Fruit fly (Drosophila melanogaster): ENCODE results near the gene Tim9b.

The Tim9b gene

dm6 chrX:19638328-19638940, 20.1 kb upstream of the Tim9b start, which contains the start of gene Rcd-1:
Rcd-1 (plus strand) TSS chrX:19638767.
- TF ChIP-seq fd96Ca (GFP tag; IDR thresholded peaks at IDR 0.05) (no peak), Pif1B (GFP tag; optimal IDR thresholded peaks at IDR 0.05) (no peak), CG9948 (tag; optimal IDR thresholded peaks at IDR 0.05) (no peak), Snoo (tag; optimal IDR thresholded peaks at IDR 0.05) (no peak), CG14655 (GFP tag; optimal IDR thresholded peaks at IDR 0.05) (no peak), D1 (tag; optimal IDR thresholded peaks at IDR 0.05) (no peak), Pif1A (GFP tag; optimal IDR thresholded peaks at IDR 0.05) (no peak), CG8159 (tag; optimal IDR thresholded peaks at IDR 0.05) (no peak), CG17806 (tag; optimal IDR thresholded peaks at IDR 0.05) (no peak), EcR (GFP tag; optimal IDR thresholded peaks at IDR 0.05) (no peak), CG13204 (GFP tag; optimal IDR thresholded peaks at IDR 0.05) (no peak), Ets98B (GFP tag; IDR thresholded peaks at IDR 0.05) (no peak)

dm6 chrX:19637434-19638327, 19.3 kb upstream of the Tim9b start:
- TF ChIP-seq CG4496 (GFP tag; IDR thresholded peaks at IDR 0.05) (0 out of 3 replicates have a peak, but pooled peaks have one; percentile 24), CG32121 (GFP tag; IDR thresholded peaks at IDR 0.05) (peak; percentile 15; the same call in 1 of the 2 replicates), CG8159 (tag; optimal IDR thresholded peaks at IDR 0.05) (no peak)

dm6 chrX:19637002-19637420, 18.7 kb upstream of the Tim9b start:
- no peak for TF ChIP-seq CG9948 (tag; optimal IDR thresholded peaks at IDR 0.05)
- TF ChIP-seq CG34367 (tag; optimal IDR thresholded peaks at IDR 0.05): no peak
- TF ChIP-seq D1 (tag; optimal IDR thresholded peaks at IDR 0.05): no peak
- peak; percentile 67; the same call in 2 of the 3 replicates for TF ChIP-seq CG4496 (GFP tag; IDR thresholded peaks at IDR 0.05)
- TF ChIP-seq CG10348 (GFP tag; IDR thresholded peaks at IDR 0.05): no peak
- TF ChIP-seq CG14655 (GFP tag; optimal IDR thresholded peaks at IDR 0.05): no peak
- TF ChIP-seq CG32121 (GFP tag; IDR thresholded peaks at IDR 0.05): no peak
- no peak for TF ChIP-seq Pif1A (GFP tag; optimal IDR thresholded peaks at IDR 0.05)
- no peak for TF ChIP-seq CG15710 (tag; optimal IDR thresholded peaks at IDR 0.05)
- TF ChIP-seq Snoo (tag; optimal IDR thresholded peaks at IDR 0.05): no peak
- no peak for TF ChIP-seq CG8159 (tag; optimal IDR thresholded peaks at IDR 0.05)
- no peak for TF ChIP-seq CG12605 (GFP tag; IDR thresholded peaks at IDR 0.05)
- TF ChIP-seq CG8301 (tag; optimal IDR thresholded peaks at IDR 0.05): no peak
- TF ChIP-seq CG13204 (GFP tag; optimal IDR thresholded peaks at IDR 0.05): peak; percentile 66
- TF ChIP-seq Ets98B (GFP tag; IDR thresholded peaks at IDR 0.05): peak; percentile 61
- TF ChIP-seq rn (GFP tag; IDR thresholded peaks at IDR 0.05): no peak
- no peak for TF ChIP-seq CG17806 (tag; optimal IDR thresholded peaks at IDR 0.05)
- TF ChIP-seq EcR (GFP tag; optimal IDR thresholded peaks at IDR 0.05): peak; percentile 49
- peak; percentile 39; the same call in 1 of the 3 replicates for TF ChIP-seq fd96Ca (GFP tag; IDR thresholded peaks at IDR 0.05)
- no peak for TF ChIP-seq gl (tag; optimal IDR thresholded peaks at IDR 0.05)
- peak; percentile 3 for TF ChIP-seq Pif1B (GFP tag; optimal IDR thresholded peaks at IDR 0.05)

DNA sequence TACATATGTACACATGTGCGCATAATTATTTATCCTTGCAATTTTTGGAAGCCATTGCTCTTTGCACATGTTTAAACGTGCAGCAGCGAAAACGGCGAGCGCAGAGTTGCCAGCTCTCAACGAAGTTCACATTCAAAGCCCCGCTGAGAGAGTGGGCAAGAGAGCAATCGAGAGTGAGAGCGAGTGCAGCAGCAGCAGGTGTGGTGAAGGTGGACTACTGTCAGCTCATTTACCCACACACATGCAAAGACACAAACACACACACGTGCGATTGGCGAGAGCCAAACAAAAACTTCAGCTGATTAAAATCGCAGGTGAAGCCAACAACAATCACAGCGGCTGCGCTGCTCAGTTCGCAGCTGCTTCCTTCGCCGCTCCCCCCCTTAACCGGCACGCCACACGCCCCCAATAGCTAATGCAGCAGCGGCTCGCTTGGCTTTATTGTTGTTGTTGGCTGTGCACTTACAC, 13.1 kb upstream of the Tim9b start:
- no peak for TF ChIP-seq gl (tag; optimal IDR thresholded peaks at IDR 0.05)
- no peak for TF ChIP-seq Pif1A (GFP tag; optimal IDR thresholded peaks at IDR 0.05)
- peak; percentile 81 for TF ChIP-seq CG13204 (GFP tag; optimal IDR thresholded peaks at IDR 0.05)
- peak; percentile 41; the same call in 1 of the 2 replicates for TF ChIP-seq Ets98B (GFP tag; IDR thresholded peaks at IDR 0.05)
- TF ChIP-seq fd96Ca (GFP tag; IDR thresholded peaks at IDR 0.05): 0 out of 3 replicates have a peak, but pooled peaks have one; percentile 29
- TF ChIP-seq EcR (GFP tag; optimal IDR thresholded peaks at IDR 0.05): peak; percentile 79
- no peak for TF ChIP-seq CG8301 (tag; optimal IDR thresholded peaks at IDR 0.05)
- peak; percentile 67; the same call in 2 of the 3 replicates for TF ChIP-seq CG4496 (GFP tag; IDR thresholded peaks at IDR 0.05)
- peak; percentile 43; the same call in 1 of the 2 replicates for TF ChIP-seq CG32121 (GFP tag; IDR thresholded peaks at IDR 0.05)
- peak; percentile 16; the same call in 1 of the 2 replicates for TF ChIP-seq CG12605 (GFP tag; IDR thresholded peaks at IDR 0.05)

DNA sequence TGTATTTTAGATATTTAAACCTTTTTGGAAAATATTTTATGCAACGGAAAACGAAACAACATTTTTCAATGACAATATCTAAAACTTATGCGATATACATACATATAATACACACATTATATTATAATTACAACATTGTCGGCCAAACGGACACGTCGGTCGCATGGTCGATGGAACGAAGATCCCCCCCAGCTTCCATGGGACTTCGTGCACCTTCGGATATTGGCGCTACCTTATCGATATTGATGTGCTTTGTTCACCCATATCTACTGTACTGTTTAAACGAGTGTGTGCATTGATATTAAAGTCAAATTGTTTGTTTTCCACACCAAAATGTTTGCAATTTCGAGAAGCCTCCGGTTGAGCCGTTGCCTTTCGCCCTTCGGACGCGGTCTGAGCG, 7.1 kb upstream of the Tim9b start, which contains the start of gene CG14212:
CG14212 (plus strand) TSS at position 301 of the 400 bp plus-strand sequence.
- TF ChIP-seq Pif1B (GFP tag; optimal IDR thresholded peaks at IDR 0.05): no peak
- TF ChIP-seq gl (tag; optimal IDR thresholded peaks at IDR 0.05): no peak
- TF ChIP-seq CG15710 (tag; optimal IDR thresholded peaks at IDR 0.05): no peak
- no peak for TF ChIP-seq CG9948 (tag; optimal IDR thresholded peaks at IDR 0.05)
- TF ChIP-seq EcR (GFP tag; optimal IDR thresholded peaks at IDR 0.05): no peak
- no peak for TF ChIP-seq rn (GFP tag; IDR thresholded peaks at IDR 0.05)
- TF ChIP-seq Snoo (tag; optimal IDR thresholded peaks at IDR 0.05): no peak
- no peak for TF ChIP-seq CG10348 (GFP tag; IDR thresholded peaks at IDR 0.05)
- TF ChIP-seq CG17806 (tag; optimal IDR thresholded peaks at IDR 0.05): no peak
- no peak for TF ChIP-seq CG8301 (tag; optimal IDR thresholded peaks at IDR 0.05)
- TF ChIP-seq CG13204 (GFP tag; optimal IDR thresholded peaks at IDR 0.05): no peak
- no peak for TF ChIP-seq CG4496 (GFP tag; IDR thresholded peaks at IDR 0.05)
- no peak for TF ChIP-seq Ets98B (GFP tag; IDR thresholded peaks at IDR 0.05)
- no peak for TF ChIP-seq CG32121 (GFP tag; IDR thresholded peaks at IDR 0.05)
- no peak for TF ChIP-seq fd96Ca (GFP tag; IDR thresholded peaks at IDR 0.05)
- TF ChIP-seq CG34367 (tag; optimal IDR thresholded peaks at IDR 0.05): no peak
- no peak for TF ChIP-seq D1 (tag; optimal IDR thresholded peaks at IDR 0.05)
- no peak for TF ChIP-seq Pif1A (GFP tag; optimal IDR thresholded peaks at IDR 0.05)

All from whole organism, pupa.